Worm (Caenorhabditis elegans): Measurements from ENCODE around the gene rol-8.

ce11 chrII:7494155-7494554 lies 49.8 kb upstream of the rol-8 start, which contains the start of gene R10H1.1:
- TF ChIP-seq sea-2 (GFP tag; IDR thresholded peaks at IDR 0.05) (no peak), lin-26 (GFP tag; IDR thresholded peaks at IDR 0.05) (no peak), pha-4 (tag; optimal IDR thresholded peaks at IDR 0.05) (no peak), unc-62 (GFP tag; optimal IDR thresholded peaks at IDR 0.05) (no peak), snpc-1.1 (tag; optimal IDR thresholded peaks at IDR 0.05; ENCODE audit: insufficient read depth) (no peak), F10E7.11 (tag; optimal IDR thresholded peaks at IDR 0.05) (no peak), atf-7 (tag; optimal IDR thresholded peaks at IDR 0.05) (no peak), nhr-80 (tag; optimal IDR thresholded peaks at IDR 0.05) (no peak), fkh-3 (tag; optimal IDR thresholded peaks at IDR 0.05) (no peak), ZK185.1 (tag; optimal IDR thresholded peaks at IDR 0.05; ENCODE audit: poor library complexity, severe bottlenecking) (no peak), ekl-4 (GFP tag; IDR thresholded peaks at IDR 0.05) (no peak), C06A6.2 (GFP tag; conservative IDR thresholded peaks at IDR 0.05) (no peak), nhr-90 (tag; optimal IDR thresholded peaks at IDR 0.05) (no peak)

All from whole organism, young adult.